Fruit fly (Drosophila melanogaster): Measurements from ENCODE around the gene Deaf1.

Deaf1 gene

DNA sequence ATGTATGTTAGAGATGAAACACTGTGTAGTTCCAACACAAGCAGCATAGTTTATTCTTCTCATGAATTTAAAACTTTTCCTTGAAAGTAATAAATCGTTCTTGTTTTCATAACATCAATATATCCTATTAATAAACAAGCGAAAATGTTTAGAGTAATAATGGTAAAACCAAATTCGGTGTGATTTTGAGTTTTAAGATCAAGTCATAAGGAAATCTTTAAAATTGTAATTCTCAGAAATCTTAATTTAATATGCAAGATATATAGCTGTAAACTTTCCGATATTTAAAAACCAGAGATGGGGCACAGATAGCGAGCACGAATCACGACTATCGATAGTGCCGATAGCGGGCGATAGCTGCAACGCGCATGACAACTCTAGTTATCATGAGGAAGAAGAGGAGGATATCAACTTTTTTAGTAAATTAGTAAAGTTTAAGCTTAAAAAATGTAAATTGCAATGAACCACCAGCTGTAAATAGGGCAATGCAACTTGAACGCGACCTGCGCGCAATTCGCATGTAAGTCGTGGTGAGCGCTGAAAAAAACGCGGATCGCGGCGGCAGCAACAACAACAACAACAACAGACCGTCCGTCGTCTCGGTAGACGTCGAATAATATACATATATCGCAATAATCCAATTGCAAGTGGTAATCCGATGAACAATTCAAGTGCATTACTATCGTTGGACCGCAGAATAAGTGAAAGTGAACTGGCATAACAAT, at the start of gene Deaf1, which contains the start of gene Fibp (continued):
- TF ChIP-seq Hr38 (GFP tag; optimal IDR thresholded peaks at IDR 0.05) = peak; percentile 9
- peak; percentile 94 for TF ChIP-seq cyc (GFP tag; optimal IDR thresholded peaks at IDR 0.05)
- peak; percentile 80 for TF ChIP-seq acj6 (GFP tag; optimal IDR thresholded peaks at IDR 0.05)
- no peak for TF ChIP-seq svp (GFP tag)
- TF ChIP-seq CG3032 (tag; optimal IDR thresholded peaks at IDR 0.05) = peak; percentile 77
- TF ChIP-seq achi (GFP tag; optimal IDR thresholded peaks at IDR 0.05) = no peak
- peak; percentile 64 for TF ChIP-seq Ets96B (tag; optimal IDR thresholded peaks at IDR 0.05)
- peak; percentile 18 for TF ChIP-seq CG1621 (tag; optimal IDR thresholded peaks at IDR 0.05)
- TF ChIP-seq CG6163 (GFP tag; IDR thresholded peaks at IDR 0.05) = peak; percentile 40; the same call in 1 of the 3 replicates
- TF ChIP-seq dac (GFP tag; optimal IDR thresholded peaks at IDR 0.05) = peak; percentile 21

DNA sequence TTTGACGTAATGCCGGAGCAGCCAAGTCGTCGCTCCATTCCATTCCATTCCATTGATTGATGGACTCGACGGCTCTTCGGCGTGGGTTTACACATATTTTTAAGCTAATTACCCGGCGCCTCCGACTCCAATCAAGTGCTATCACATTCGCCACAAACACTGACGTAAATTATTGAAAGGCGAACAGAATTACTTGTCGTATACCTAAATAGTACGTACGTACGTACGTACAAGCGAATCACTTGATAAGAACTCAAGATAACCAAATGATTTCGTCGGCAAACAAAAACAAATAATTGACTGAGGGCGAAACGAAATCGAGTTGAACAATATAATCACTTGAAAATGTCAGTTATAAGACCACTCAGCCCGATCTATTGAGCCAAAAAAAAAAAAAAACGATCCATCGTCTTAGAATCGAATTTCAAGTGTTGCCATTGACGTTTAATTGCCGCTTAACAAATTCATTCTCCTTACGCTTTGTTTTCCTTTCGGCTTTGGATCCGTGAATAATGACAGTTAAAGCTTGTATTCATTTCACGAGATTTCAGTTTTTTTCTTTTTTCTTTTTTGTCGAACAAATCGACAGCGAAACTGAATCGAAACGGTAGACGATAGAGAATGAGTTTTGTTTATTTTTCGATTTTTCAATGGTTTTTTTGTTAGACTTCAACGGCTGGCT, 40.6 kb upstream of the Deaf1 start:
- TF ChIP-seq Eip93F (GFP tag; optimal IDR thresholded peaks at IDR 0.05) (no peak), vri (GFP tag; optimal IDR thresholded peaks at IDR 0.05) (peak; percentile 38), Blimp-1 (GFP tag; optimal IDR thresholded peaks at IDR 0.05) (no peak), Hr38 (GFP tag; optimal IDR thresholded peaks at IDR 0.05) (no peak), cyc (GFP tag; optimal IDR thresholded peaks at IDR 0.05) (no peak), CG32006 (GFP tag; optimal IDR thresholded peaks at IDR 0.05) (no peak), Smox (GFP tag; optimal IDR thresholded peaks at IDR 0.05) (no peak), CG34406 (GFP tag; optimal IDR thresholded peaks at IDR 0.05) (no peak), CG1621 (tag; optimal IDR thresholded peaks at IDR 0.05) (no peak), CG8632 (GFP tag; optimal IDR thresholded peaks at IDR 0.05) (no peak), Gug (GFP tag; IDR thresholded peaks at IDR 0.05) (no peak), Eip78C (GFP tag) (no peak), acj6 (GFP tag; optimal IDR thresholded peaks at IDR 0.05) (no peak), svp (GFP tag) (peak; percentile 84), Ets96B (tag; optimal IDR thresholded peaks at IDR 0.05) (no peak), CG11902 (GFP tag; optimal IDR thresholded peaks at IDR 0.05) (no peak), fkh (GFP tag; optimal IDR thresholded peaks at IDR 0.05) (peak; percentile 35), CG6854 (GFP tag; optimal IDR thresholded peaks at IDR 0.05) (no peak), CG6163 (GFP tag; IDR thresholded peaks at IDR 0.05) (no peak), Sox15 (GFP tag; optimal IDR thresholded peaks at IDR 0.05) (no peak), CG8319 (GFP tag; optimal IDR thresholded peaks at IDR 0.05) (no peak), Hr39 (GFP tag; optimal IDR thresholded peaks at IDR 0.05) (no peak), CG31627 (GFP tag; optimal IDR thresholded peaks at IDR 0.05) (no peak)

DNA sequence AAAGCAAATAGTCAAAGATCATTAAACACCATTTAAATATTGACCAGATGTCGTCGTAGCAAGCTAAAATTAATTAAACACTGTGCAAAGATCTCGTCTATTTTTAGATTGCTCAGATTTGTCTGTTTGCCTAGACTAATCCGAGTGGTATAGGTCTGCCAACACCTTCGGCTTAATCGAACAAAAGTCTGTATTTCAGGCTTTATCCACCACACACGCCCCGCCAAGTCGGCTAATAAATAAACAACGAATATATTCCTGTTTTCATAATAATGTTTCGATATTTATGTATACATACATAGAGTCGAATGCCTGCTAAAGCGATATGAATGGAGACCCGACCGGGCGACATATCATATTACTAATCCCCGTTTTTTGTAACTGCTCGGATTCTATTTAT, 39.4 kb upstream of the Deaf1 start:
- TF ChIP-seq CG8319 (GFP tag; optimal IDR thresholded peaks at IDR 0.05) (no peak), CG32006 (GFP tag; optimal IDR thresholded peaks at IDR 0.05) (no peak), CG7368 (GFP tag; optimal IDR thresholded peaks at IDR 0.05) (no peak), fkh (GFP tag; optimal IDR thresholded peaks at IDR 0.05) (peak; percentile 49), fd59A (GFP tag; optimal IDR thresholded peaks at IDR 0.05) (no peak), Ets96B (tag; optimal IDR thresholded peaks at IDR 0.05) (no peak), CG6163 (GFP tag; IDR thresholded peaks at IDR 0.05) (no peak)

DNA sequence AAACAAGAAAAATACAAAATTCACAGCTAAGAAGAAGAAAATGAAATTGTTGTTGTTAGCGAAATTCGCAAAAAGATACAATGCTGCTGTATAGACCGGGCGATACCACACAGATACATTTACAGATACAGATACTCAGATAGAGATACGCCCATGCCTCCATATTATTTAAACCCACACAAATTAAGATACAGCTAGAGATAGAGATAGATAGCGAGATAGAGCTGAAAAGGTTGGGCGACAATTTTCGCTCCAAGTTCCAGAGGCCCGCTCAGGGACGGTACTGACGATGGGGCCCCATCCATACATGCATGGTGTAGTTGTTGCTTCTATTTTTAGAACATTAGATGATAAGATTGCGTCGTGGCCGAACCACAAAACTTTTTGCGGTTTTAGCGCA, 30.3 kb upstream of the Deaf1 start:
- TF ChIP-seq vri (GFP tag; optimal IDR thresholded peaks at IDR 0.05) (peak; percentile 4), fkh (GFP tag; optimal IDR thresholded peaks at IDR 0.05) (peak; percentile 40), Met (GFP tag; optimal IDR thresholded peaks at IDR 0.05) (no peak)

DNA sequence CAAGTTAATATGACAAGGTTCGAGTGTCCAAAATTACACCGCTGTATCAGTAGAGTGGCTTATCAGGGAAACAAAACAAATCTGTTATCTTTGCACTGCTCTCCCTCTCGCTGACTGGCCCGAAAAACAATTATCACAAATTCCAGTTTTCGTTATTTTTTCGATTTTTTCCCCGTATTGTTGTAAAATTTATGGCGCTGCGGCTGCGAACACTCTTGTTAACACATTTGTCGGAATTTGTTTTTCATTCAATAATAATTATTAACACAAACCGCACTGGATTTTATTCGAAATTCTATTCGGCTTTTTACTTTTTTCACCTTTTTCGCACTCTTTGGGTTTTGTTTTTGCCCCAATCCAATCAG, 27.4 kb upstream of the Deaf1 start:
- no peak for TF ChIP-seq net (GFP tag; optimal IDR thresholded peaks at IDR 0.05)
- no peak for TF ChIP-seq Smox (GFP tag; optimal IDR thresholded peaks at IDR 0.05)
- no peak for TF ChIP-seq topi (GFP tag; optimal IDR thresholded peaks at IDR 0.05)
- no peak for TF ChIP-seq CG16779 (tag; optimal IDR thresholded peaks at IDR 0.05)

Measured in whole organism, prepupa.